Fruit fly (Drosophila melanogaster) whole organism, prepupa: ENCODE data around the gene CG6432.

ENCODE experiments used
- CG10669 ChIP-seq: fragments of 200-800 bp; sonication (Bioruptor generic); optimal IDR thresholded peaks from 3 replicates; lab custom pipeline; 2018; ENCODE audit warnings: missing biosample characterization, mild to moderate bottlenecking, missing genetic modification characterization, moderate library complexity
- CG34406 ChIP-seq: fragments of 200-800 bp; sonication (Bioruptor generic); optimal IDR thresholded peaks from 3 replicates; lab custom pipeline; 2016; ENCODE audit warnings: missing biosample characterization, missing genetic modification characterization
- CG3919 ChIP-seq: fragments of 200-800 bp; sonication (Bioruptor generic); optimal IDR thresholded peaks from 3 replicates; lab custom pipeline; 2016; ENCODE audit warnings: missing biosample characterization, missing genetic modification characterization
- CG6854 ChIP-seq: fragments of 200-800 bp; sonication (Bioruptor generic); optimal IDR thresholded peaks from 2 replicates; lab custom pipeline; 2017; ENCODE audit warnings: missing biosample characterization, mild to moderate bottlenecking, missing genetic modification characterization
- Smox ChIP-seq: fragments of 200-800 bp; sonication (Bioruptor generic); optimal IDR thresholded peaks from 3 replicates; lab custom pipeline; 2016; ENCODE audit warnings: missing biosample characterization, missing genetic modification characterization

DNA sequence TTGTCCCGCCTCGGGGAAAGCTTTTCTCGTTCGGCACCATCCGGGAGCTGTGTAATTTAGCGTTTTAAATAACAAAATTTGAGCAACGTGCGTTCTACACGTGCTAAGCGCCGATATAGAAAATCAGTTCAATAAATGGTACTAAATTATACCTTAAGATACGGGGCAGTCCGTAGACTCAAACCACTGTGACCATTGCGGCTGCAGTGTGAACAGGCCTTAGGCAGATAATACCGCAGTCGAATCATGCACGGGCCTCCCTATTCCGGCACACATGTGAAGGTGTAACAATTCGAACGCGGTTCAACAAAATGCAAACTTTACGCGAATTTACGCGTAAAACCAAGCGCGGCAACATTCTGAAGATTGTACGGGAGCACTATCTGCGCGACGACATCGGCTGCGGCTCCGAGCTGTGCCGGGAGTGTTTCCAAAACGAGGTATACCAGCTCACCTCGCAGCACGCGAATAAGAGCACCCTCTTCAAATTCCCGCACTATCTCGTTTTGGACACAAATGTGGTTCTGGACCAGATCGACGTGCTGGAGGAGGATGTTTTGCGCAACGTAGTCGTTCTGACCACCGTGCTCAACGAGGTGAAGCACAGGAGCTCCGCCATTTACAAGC lies 3.4 kb upstream of the CG6432 start, which contains the start of the genes Rrp5 and Dis3:
- TF ChIP-seq CG6854 (GFP tag; lab: Kevin White, UChicago) (no peak), CG3919 (GFP tag; lab: Kevin White, UChicago) (no peak), CG10669 (GFP tag; lab: Kevin White, UChicago) (no peak), CG34406 (GFP tag; lab: Kevin White, UChicago) (no peak), Smox (no peak)
